Worm (Caenorhabditis elegans): ENCODE data around the gene cest-24.

cest-24 gene

ce11 chrV:6348133-6348532 lies 31.4 kb downstream of the cest-24 start:
- no peak for TF ChIP-seq eyg-1 (tag; optimal IDR thresholded peaks at IDR 0.05)
- peak; percentile 6 for TF ChIP-seq rnt-1 (tag; optimal IDR thresholded peaks at IDR 0.05)
- TF ChIP-seq zip-5 (tag; optimal IDR thresholded peaks at IDR 0.05) = no peak
- TF ChIP-seq unc-55 (GFP tag; optimal IDR thresholded peaks at IDR 0.05) = no peak
- no peak for TF ChIP-seq nhr-232 (tag; optimal IDR thresholded peaks at IDR 0.05)
- TF ChIP-seq madf-2 (tag; optimal IDR thresholded peaks at IDR 0.05) = no peak
- TF ChIP-seq hlh-30 (tag; optimal IDR thresholded peaks at IDR 0.05; ENCODE audit: insufficient read depth) = peak; percentile 53
- no peak for TF ChIP-seq nfya-1 (tag; optimal IDR thresholded peaks at IDR 0.05)
- no peak for TF ChIP-seq pha-2 (tag; optimal IDR thresholded peaks at IDR 0.05)
- TF ChIP-seq pax-1 (tag; optimal IDR thresholded peaks at IDR 0.05) = no peak
- no peak for TF ChIP-seq K02D7.2 (tag; optimal IDR thresholded peaks at IDR 0.05)
- TF ChIP-seq odd-2 (tag; optimal IDR thresholded peaks at IDR 0.05) = no peak
- TF ChIP-seq ceh-30 (tag; optimal IDR thresholded peaks at IDR 0.05) = no peak
- peak; percentile 43 for TF ChIP-seq F13H6.1 (tag; optimal IDR thresholded peaks at IDR 0.05)
- TF ChIP-seq ets-4 (tag; optimal IDR thresholded peaks at IDR 0.05) = no peak
- TF ChIP-seq fax-1 (tag; optimal IDR thresholded peaks at IDR 0.05) = no peak
- no peak for TF ChIP-seq ceh-9 (tag; optimal IDR thresholded peaks at IDR 0.05)
- no peak for TF ChIP-seq hlh-13 (GFP tag; optimal IDR thresholded peaks at IDR 0.05)
- TF ChIP-seq pqm-1 (tag; optimal IDR thresholded peaks at IDR 0.05) = no peak
- TF ChIP-seq ceh-34 (tag; optimal IDR thresholded peaks at IDR 0.05) = no peak
- no peak for TF ChIP-seq ceh-14 (tag; optimal IDR thresholded peaks at IDR 0.05)
- TF ChIP-seq gmeb-2 (tag; optimal IDR thresholded peaks at IDR 0.05) = no peak
- no peak for TF ChIP-seq ahr-1 (tag; optimal IDR thresholded peaks at IDR 0.05)
- no peak for TF ChIP-seq syd-9 (tag; optimal IDR thresholded peaks at IDR 0.05)

- TF ChIP-seq pha-2 (tag; optimal IDR thresholded peaks at IDR 0.05) = no peak
- no peak for TF ChIP-seq che-1 (tag; optimal IDR thresholded peaks at IDR 0.05)
These were observed 32.9 kb downstream of the cest-24 start for ce11 chrV:6349597-6349996.

- TF ChIP-seq nhr-11 (tag; optimal IDR thresholded peaks at IDR 0.05) (no peak), fkh-10 (GFP tag; optimal IDR thresholded peaks at IDR 0.05) (no peak), ceh-24 (tag; optimal IDR thresholded peaks at IDR 0.05) (no peak), ahr-1 (tag; optimal IDR thresholded peaks at IDR 0.05) (no peak), zip-5 (tag; optimal IDR thresholded peaks at IDR 0.05) (no peak), mec-3 (tag; optimal IDR thresholded peaks at IDR 0.05; ENCODE audit: borderline replicate concordance) (no peak), pax-1 (tag; optimal IDR thresholded peaks at IDR 0.05) (no peak), ets-4 (tag; optimal IDR thresholded peaks at IDR 0.05) (no peak), dmd-4 (tag; optimal IDR thresholded peaks at IDR 0.05; ENCODE audit: borderline replicate concordance) (no peak), unc-42 (tag; optimal IDR thresholded peaks at IDR 0.05) (no peak), sox-4 (tag; optimal IDR thresholded peaks at IDR 0.05) (no peak), dve-1 (tag; optimal IDR thresholded peaks at IDR 0.05) (no peak), hlh-13 (GFP tag; optimal IDR thresholded peaks at IDR 0.05) (no peak), unc-3 (GFP tag; conservative IDR thresholded peaks at IDR 0.05) (no peak), unc-3 (tag; optimal IDR thresholded peaks at IDR 0.05) (no peak)
These were observed 33.4 kb downstream of the cest-24 start for ce11 chrV:6350109-6350508.

- TF ChIP-seq F13H6.1 (tag; optimal IDR thresholded peaks at IDR 0.05) = peak; percentile 94
- TF ChIP-seq ceh-30 (tag; optimal IDR thresholded peaks at IDR 0.05) = no peak
- TF ChIP-seq ceh-31 (tag; optimal IDR thresholded peaks at IDR 0.05) = peak; percentile 42
- TF ChIP-seq fkh-10 (GFP tag; optimal IDR thresholded peaks at IDR 0.05) = no peak
These were observed 34.4 kb downstream of the cest-24 start for ce11 chrV:6351122-6351521.

- TF ChIP-seq F13H6.1 (tag; optimal IDR thresholded peaks at IDR 0.05) (peak; percentile 6), nhr-232 (tag; optimal IDR thresholded peaks at IDR 0.05) (no peak), ref-2 (tag; optimal IDR thresholded peaks at IDR 0.05) (peak; percentile 17), pros-1 (tag; optimal IDR thresholded peaks at IDR 0.05) (no peak), rnt-1 (tag; optimal IDR thresholded peaks at IDR 0.05) (peak; percentile 55), Y22D7AL.16 (tag; optimal IDR thresholded peaks at IDR 0.05) (no peak), ets-4 (tag; optimal IDR thresholded peaks at IDR 0.05) (no peak)
These were observed 35.6 kb downstream of the cest-24 start for ce11 chrV:6352350-6352749.
